Worm (Caenorhabditis elegans): ENCODE measurements around the gene sssh-1.

sssh-1 gene

ce11 chrX:14841030-14841429 is 34.7 kb upstream of the sssh-1 start (continued):
- peak; percentile 78 for TF ChIP-seq snpc-4 (tag; optimal IDR thresholded peaks at IDR 0.05)
- TF ChIP-seq pax-3 (tag; optimal IDR thresholded peaks at IDR 0.05) = peak; percentile 69
- no peak for TF ChIP-seq unc-30 (tag; optimal IDR thresholded peaks at IDR 0.05)
- peak; percentile 87 for TF ChIP-seq fkh-8 (tag; optimal IDR thresholded peaks at IDR 0.05)
- no peak for TF ChIP-seq alr-1 (tag; optimal IDR thresholded peaks at IDR 0.05; ENCODE audit: borderline replicate concordance)
- no peak for TF ChIP-seq efl-3 (GFP tag; optimal IDR thresholded peaks at IDR 0.05)
- TF ChIP-seq efl-1 (optimal IDR thresholded peaks at IDR 0.05) = peak; percentile 77 to 94
- TF ChIP-seq efl-1 (GFP tag; optimal IDR thresholded peaks at IDR 0.05 in 1 of 2) = peak; percentile 67 to 96
- peak; percentile 94 for TF ChIP-seq nhr-77 (tag; optimal IDR thresholded peaks at IDR 0.05)
- TF ChIP-seq isw-1 (GFP tag; IDR thresholded peaks at IDR 0.05) = peak; percentile 73
- TF ChIP-seq lsy-2 (tag; optimal IDR thresholded peaks at IDR 0.05) = peak; percentile 63 to 92
- no peak for TF ChIP-seq vab-15 (tag; optimal IDR thresholded peaks at IDR 0.05)
- TF ChIP-seq tbx-2 (tag; optimal IDR thresholded peaks at IDR 0.05) = peak; percentile 92
- TF ChIP-seq skn-1 (tag; optimal IDR thresholded peaks at IDR 0.05) = peak; percentile 87
- peak; percentile 86 for TF ChIP-seq nhr-85 (tag)
- TF ChIP-seq lir-3 (tag; optimal IDR thresholded peaks at IDR 0.05; ENCODE audit: poor library complexity) = peak; percentile 80
- TF ChIP-seq unc-98 (GFP tag; IDR thresholded peaks at IDR 0.05) = no peak
- peak; percentile 53 to 56 for TF ChIP-seq egl-27 (tag; optimal IDR thresholded peaks at IDR 0.05)
- TF ChIP-seq fos-1 (tag; optimal IDR thresholded peaks at IDR 0.05) = peak; percentile 91
- no peak for TF ChIP-seq ceh-90 (tag; optimal IDR thresholded peaks at IDR 0.05)
- no peak for TF ChIP-seq fkh-4 (tag; optimal IDR thresholded peaks at IDR 0.05; ENCODE audit: borderline replicate concordance)
- TF ChIP-seq grh-1 (GFP tag; IDR thresholded peaks at IDR 0.05) = no peak
- TF ChIP-seq zag-1 (tag; optimal IDR thresholded peaks at IDR 0.05) = peak; percentile 87
- peak; percentile 94 for TF ChIP-seq fkh-10 (GFP tag; optimal IDR thresholded peaks at IDR 0.05)
- no peak for TF ChIP-seq lin-15B (tag; optimal IDR thresholded peaks at IDR 0.05)
- TF ChIP-seq nhr-12 (tag; optimal IDR thresholded peaks at IDR 0.05) = no peak
- TF ChIP-seq sup-37 (GFP tag; optimal IDR thresholded peaks at IDR 0.05) = peak; percentile 38
- TF ChIP-seq elt-3 (tag; optimal IDR thresholded peaks at IDR 0.05) = peak in 2 of 6 experiments; percentile 27 to 50
- peak; percentile 15 for TF ChIP-seq pag-3 (tag; optimal IDR thresholded peaks at IDR 0.05; ENCODE audit: borderline replicate concordance, insufficient read depth)
- no peak for TF ChIP-seq aha-1 (tag; optimal IDR thresholded peaks at IDR 0.05)
- no peak for TF ChIP-seq nhr-28 (tag; optimal IDR thresholded peaks at IDR 0.05)
- peak; percentile 54 for TF ChIP-seq nhr-11 (tag; optimal IDR thresholded peaks at IDR 0.05)
- peak in 1 of 2 experiments; percentile 14 for TF ChIP-seq ztf-11 (tag; optimal IDR thresholded peaks at IDR 0.05)
- TF ChIP-seq mef-2 (tag; optimal IDR thresholded peaks at IDR 0.05) = peak; percentile 66
- TF ChIP-seq hlh-17 (GFP tag; optimal IDR thresholded peaks at IDR 0.05; ENCODE audit: borderline replicate concordance) = no peak
- peak; percentile 74 to 86 (median 75) for TF ChIP-seq dpl-1 (GFP tag; optimal IDR thresholded peaks at IDR 0.05)

- TF ChIP-seq mdl-1 (tag; optimal IDR thresholded peaks at IDR 0.05) = no peak
- TF ChIP-seq skn-1 (tag; optimal IDR thresholded peaks at IDR 0.05) = no peak
- no peak for TF ChIP-seq snu-23 (GFP tag; optimal IDR thresholded peaks at IDR 0.05)
- no peak for TF ChIP-seq efl-3 (GFP tag; optimal IDR thresholded peaks at IDR 0.05)
- no peak for TF ChIP-seq lin-35 (GFP tag; optimal IDR thresholded peaks at IDR 0.05)
- TF ChIP-seq ceh-8 (GFP tag; optimal IDR thresholded peaks at IDR 0.05) = no peak
- no peak for TF ChIP-seq swsn-7 (tag; optimal IDR thresholded peaks at IDR 0.05)
- no peak for TF ChIP-seq lir-3 (tag; optimal IDR thresholded peaks at IDR 0.05; ENCODE audit: poor library complexity)
- TF ChIP-seq ceh-88 (GFP tag; IDR thresholded peaks at IDR 0.05) = no peak
- no peak for TF ChIP-seq sox-4 (tag; optimal IDR thresholded peaks at IDR 0.05)
These were observed 32.9 kb upstream of the sssh-1 start for ce11 chrX:14842846-14843369.

Data from whole organism, L1 larva.